Fruit fly (Drosophila melanogaster) whole organism, embryonic: ENCODE measurements around the gene tay.
A peak's percentile ranks its signal among the peaks of the same experiment; 100 is the strongest.

ENCODE experiments used
- Abd-B ChIP-seq: fragments of 200-800 bp; sonication (Bioruptor generic); optimal IDR thresholded peaks from 2 replicates; lab custom pipeline; 2018; ENCODE audit warnings: missing biosample characterization, mild to moderate bottlenecking, missing genetic modification characterization, moderate library complexity
- Adf1 ChIP-seq: fragments of 200-800 bp; sonication (Bioruptor generic); IDR thresholded peaks from 2 replicates; pipeline ENCODE4 v1.3.6; 2022; ENCODE audit warnings: missing biosample characterization, missing genetic modification characterization
- Aef1 ChIP-seq: fragments of 200-800 bp; sonication (Bioruptor generic); IDR thresholded peaks from 3 replicates; pipeline ENCODE4 v1.3.6; 2022; ENCODE audit warnings: missing biosample characterization, missing genetic modification characterization
- CG10321 ChIP-seq: fragments of 200-800 bp; sonication (Bioruptor generic); IDR thresholded peaks from 2 replicates; pipeline ENCODE4 v1.3.6; 2022; ENCODE audit warnings: missing biosample characterization, missing genetic modification characterization
- CG11560 ChIP-seq: fragments of 200-800 bp; sonication (Bioruptor generic); IDR thresholded peaks from 3 replicates; pipeline ENCODE4 v1.3.6; 2022; ENCODE audit warnings: missing biosample characterization, missing genetic modification characterization
- CG13123 ChIP-seq: fragments of 200-800 bp; sonication (Bioruptor generic); optimal IDR thresholded peaks from 2 replicates; lab custom pipeline; 2016; ENCODE audit warnings: missing biosample characterization, missing genetic modification characterization
- CG13296 ChIP-seq: fragments of 200-800 bp; sonication (Bioruptor generic); optimal IDR thresholded peaks from 3 replicates; lab custom pipeline; 2018; ENCODE audit warnings: missing biosample characterization, mild to moderate bottlenecking, missing genetic modification characterization
- CG13624 ChIP-seq: fragments of 200-800 bp; sonication (Bioruptor generic); optimal IDR thresholded peaks from 2 replicates; lab custom pipeline; 2016; ENCODE audit warnings: missing biosample characterization, missing genetic modification characterization
- CG15011 ChIP-seq: fragments of 200-800 bp; sonication (Bioruptor generic); optimal IDR thresholded peaks from 3 replicates; lab custom pipeline; 2018; ENCODE audit warnings: missing biosample characterization, mild to moderate bottlenecking, missing genetic modification characterization
- CG15269 ChIP-seq: fragments of 200-800 bp; sonication (Bioruptor generic); optimal IDR thresholded peaks from 2 replicates; lab custom pipeline; 2018; ENCODE audit warnings: missing biosample characterization, mild to moderate bottlenecking, missing genetic modification characterization, moderate library complexity
- CG17361 ChIP-seq: fragments of 200-800 bp; sonication (Bioruptor generic); IDR thresholded peaks from 3 replicates; pipeline ENCODE4 v1.3.6; 2022; ENCODE audit warnings: missing biosample characterization, missing genetic modification characterization
- CG17612 ChIP-seq: fragments of 200-800 bp; sonication (Bioruptor generic); IDR thresholded peaks from 2 replicates; pipeline ENCODE4 v1.3.6; 2022; ENCODE audit warnings: missing biosample characterization, missing genetic modification characterization
- CG2712 ChIP-seq: fragments of 200-800 bp; optimal IDR thresholded peaks from 3 replicates; lab custom pipeline; 2019; ENCODE audit warnings: missing biosample characterization, mild to moderate bottlenecking, missing genetic modification characterization, moderate library complexity
- CG2875 ChIP-seq: fragments of 200-800 bp; sonication (Bioruptor generic); optimal IDR thresholded peaks from 2 replicates; lab custom pipeline; 2017; ENCODE audit warnings: missing biosample characterization, mild to moderate bottlenecking, missing genetic modification characterization, missing genetic modification reagents
- CG30403 ChIP-seq: fragments of 200-800 bp; sonication (Bioruptor generic); optimal IDR thresholded peaks from 3 replicates; lab custom pipeline; 2016; ENCODE audit warnings: missing biosample characterization, missing genetic modification characterization
- CG7745 ChIP-seq: fragments of 200-800 bp; sonication (Bioruptor generic); optimal IDR thresholded peaks from 2 replicates; lab custom pipeline; 2018; ENCODE audit warnings: missing biosample characterization, mild to moderate bottlenecking, missing genetic modification characterization, moderate library complexity
- CG7963 ChIP-seq: fragments of 200-800 bp; sonication (Bioruptor generic); IDR thresholded peaks from 3 replicates; pipeline ENCODE4 v1.3.6; 2022; ENCODE audit warnings: missing biosample characterization, missing genetic modification characterization; ENCODE audit not compliant: partially characterized antibody
- CG8359 ChIP-seq: fragments of 200-800 bp; sonication (Bioruptor generic); optimal IDR thresholded peaks from 2 replicates; lab custom pipeline; 2017; ENCODE audit warnings: missing biosample characterization, mild to moderate bottlenecking, missing genetic modification characterization, borderline replicate concordance
- CG9609 ChIP-seq: fragments of 200-800 bp; sonication (Bioruptor generic); optimal IDR thresholded peaks from 3 replicates; lab custom pipeline; 2016; ENCODE audit warnings: missing biosample characterization, missing genetic modification characterization
- D ChIP-seq, 2 experiments: fragments of 200-800 bp in 1 of 2; fragments of >200 bp in 1 of 2; sonication (Bioruptor generic) in 1 of 2; optimal IDR thresholded peaks; 2 replicates in 1 of 2; 3 replicates in 1 of 2; lab custom pipeline; 2017; ENCODE audit warnings: mild to moderate bottlenecking in 1 of 2, missing biosample characterization in 1 of 2, missing genetic modification characterization in 1 of 2, missing genetic modification reagents in 1 of 2
- Deaf1 ChIP-seq: fragments of 200-800 bp; optimal IDR thresholded peaks from 3 replicates; lab custom pipeline; 2019; ENCODE audit warnings: missing biosample characterization, mild to moderate bottlenecking, missing genetic modification characterization, moderate library complexity
- Gsc ChIP-seq: fragments of 200-800 bp; sonication (Bioruptor generic); IDR thresholded peaks from 2 replicates; pipeline ENCODE4 v1.3.6; 2022; ENCODE audit warnings: missing biosample characterization, missing genetic modification characterization
- NFAT ChIP-seq: fragments of 200-800 bp; sonication (Bioruptor generic); IDR thresholded peaks from 2 replicates; pipeline ENCODE4 v1.3.6; 2022; ENCODE audit warnings: missing biosample characterization, missing genetic modification characterization
- Nf-YC ChIP-seq: fragments of 200-800 bp; optimal IDR thresholded peaks from 3 replicates; lab custom pipeline; 2019; ENCODE audit warnings: missing biosample characterization, mild to moderate bottlenecking, missing genetic modification characterization, moderate library complexity
- Opbp ChIP-seq: fragments of 200-800 bp; sonication (Bioruptor generic); IDR thresholded peaks from 3 replicates; pipeline ENCODE4 v1.3.6; 2022; ENCODE audit warnings: missing biosample characterization, missing genetic modification characterization; ENCODE audit not compliant: partially characterized antibody
- Ravus ChIP-seq: fragments of 200-800 bp; sonication (Bioruptor generic); IDR thresholded peaks from 2 replicates; pipeline ENCODE4 v1.3.6; 2022; ENCODE audit warnings: missing biosample characterization, missing genetic modification characterization
- TFAM ChIP-seq: fragments of 200-800 bp; sonication (Bioruptor generic); optimal IDR thresholded peaks from 2 replicates; lab custom pipeline; 2017; ENCODE audit warnings: missing biosample characterization, missing genetic modification characterization, inconsistent platforms
- az2 ChIP-seq: fragments of 200-800 bp; sonication (Bioruptor generic); optimal IDR thresholded peaks from 3 replicates; lab custom pipeline; 2016; ENCODE audit warnings: missing biosample characterization, missing genetic modification characterization
- bowl ChIP-seq: fragments of 200-800 bp; sonication (Bioruptor generic); IDR thresholded peaks from 2 replicates; pipeline ENCODE4 v1.3.6; 2022; ENCODE audit warnings: missing biosample characterization, missing genetic modification characterization
- bsh ChIP-seq, 2 experiments: fragments of 200-800 bp; sonication (Bioruptor generic); optimal IDR thresholded peaks; 2 replicates each; lab custom pipeline; 2017 to 2018; ENCODE audit warnings: mild to moderate bottlenecking in 2 of 2, missing biosample characterization in 2 of 2, missing genetic modification characterization in 2 of 2, moderate library complexity in 1 of 2
- chinmo ChIP-seq: fragments of 200-800 bp; sonication (Bioruptor generic); IDR thresholded peaks from 4 replicates; pipeline ENCODE4 v1.3.6; 2022; ENCODE audit warnings: missing biosample characterization, missing genetic modification characterization; ENCODE audit not compliant: partially characterized antibody
- crol ChIP-seq: fragments of 200-800 bp; sonication (Bioruptor generic); IDR thresholded peaks from 2 replicates; pipeline ENCODE4 v1.3.6; 2022; ENCODE audit warnings: missing biosample characterization, missing genetic modification characterization
- eyg ChIP-seq: fragments of 200-800 bp; sonication (Bioruptor generic); optimal IDR thresholded peaks from 3 replicates; lab custom pipeline; 2016; ENCODE audit warnings: missing biosample characterization, missing genetic modification characterization
- hth ChIP-seq: fragments of >200 bp; optimal IDR thresholded peaks from 2 replicates; lab custom pipeline; 2017; ENCODE audit warnings: inconsistent platforms
- jigr1 ChIP-seq: fragments of 200-800 bp; sonication (Bioruptor generic); IDR thresholded peaks from 3 replicates; pipeline ENCODE4 v1.3.6; 2022; ENCODE audit warnings: missing biosample characterization, missing genetic modification characterization
- ken ChIP-seq: fragments of 200-800 bp; sonication (Bioruptor generic); IDR thresholded peaks from 3 replicates; pipeline ENCODE4 v1.3.6; 2022; ENCODE audit warnings: missing biosample characterization, missing genetic modification characterization
- klu ChIP-seq: fragments of 200-800 bp; sonication (Bioruptor generic); IDR thresholded peaks from 2 replicates; pipeline ENCODE4 v1.3.6; 2022; ENCODE audit warnings: missing biosample characterization, missing genetic modification characterization
- lbe ChIP-seq: fragments of 200-800 bp; sonication (Bioruptor generic); optimal IDR thresholded peaks from 2 replicates; lab custom pipeline; 2016; ENCODE audit warnings: missing biosample characterization, mild to moderate bottlenecking, missing genetic modification characterization
- lmd ChIP-seq: fragments of 200-800 bp; sonication (Bioruptor generic); IDR thresholded peaks from 2 replicates; pipeline ENCODE4 v1.3.6; 2022; ENCODE audit warnings: missing biosample characterization, missing genetic modification characterization
- lola ChIP-seq, 3 experiments: fragments of >200 bp in 2 of 3; fragments of 200-800 bp in 1 of 3; sonication (Bioruptor generic) in 1 of 3; optimal IDR thresholded peaks; 2 replicates each; lab custom pipeline; 2017 to 2019; ENCODE audit warnings: missing biosample characterization in 3 of 3, missing genetic modification characterization in 3 of 3, mild to moderate bottlenecking in 1 of 3, moderate library complexity in 1 of 3
- peb ChIP-seq: fragments of 200-800 bp; sonication (Bioruptor generic); IDR thresholded peaks from 2 replicates; pipeline ENCODE4 v1.3.6; 2022; ENCODE audit warnings: missing biosample characterization, missing genetic modification characterization
- pita ChIP-seq: fragments of 200-800 bp; sonication (Bioruptor generic); optimal IDR thresholded peaks from 2 replicates; lab custom pipeline; 2017; ENCODE audit warnings: missing biosample characterization, mild to moderate bottlenecking, missing genetic modification characterization
- row ChIP-seq: fragments of 200-800 bp; sonication (Bioruptor generic); IDR thresholded peaks from 3 replicates; pipeline ENCODE4 v1.3.6; 2022; ENCODE audit warnings: missing biosample characterization, missing genetic modification characterization
- salm ChIP-seq: fragments of 200-800 bp; sonication (Bioruptor generic); optimal IDR thresholded peaks from 2 replicates; lab custom pipeline; 2018; ENCODE audit warnings: missing biosample characterization, mild to moderate bottlenecking, missing genetic modification characterization
- schlank ChIP-seq: fragments of 200-800 bp; sonication (Bioruptor generic); optimal IDR thresholded peaks from 2 replicates; lab custom pipeline; 2018; ENCODE audit warnings: missing biosample characterization, mild to moderate bottlenecking, missing genetic modification characterization
- sqz ChIP-seq: fragments of 200-800 bp; sonication (Bioruptor generic); optimal IDR thresholded peaks from 3 replicates; lab custom pipeline; 2018; ENCODE audit warnings: missing biosample characterization, mild to moderate bottlenecking, missing genetic modification characterization
- stc ChIP-seq: fragments of 200-800 bp; sonication (Bioruptor generic); IDR thresholded peaks from 2 replicates; pipeline ENCODE4 v1.3.6; 2022; ENCODE audit warnings: missing biosample characterization, missing genetic modification characterization
- usp ChIP-seq: fragments of >200 bp; optimal IDR thresholded peaks from 2 replicates; lab custom pipeline; 2017; ENCODE audit warnings: missing biosample characterization, missing genetic modification characterization
- wdn ChIP-seq: fragments of 200-800 bp; sonication (Bioruptor generic); IDR thresholded peaks from 2 replicates; pipeline ENCODE4 v1.3.6; 2022; ENCODE audit warnings: missing biosample characterization, missing genetic modification characterization
- zen2 ChIP-seq: fragments of 200-800 bp; sonication (Bioruptor generic); IDR thresholded peaks from 3 replicates; pipeline ENCODE4 v1.3.6; 2022; ENCODE audit warnings: missing biosample characterization, missing genetic modification characterization; ENCODE audit not compliant: partially characterized antibody

Gene tay

DNA sequence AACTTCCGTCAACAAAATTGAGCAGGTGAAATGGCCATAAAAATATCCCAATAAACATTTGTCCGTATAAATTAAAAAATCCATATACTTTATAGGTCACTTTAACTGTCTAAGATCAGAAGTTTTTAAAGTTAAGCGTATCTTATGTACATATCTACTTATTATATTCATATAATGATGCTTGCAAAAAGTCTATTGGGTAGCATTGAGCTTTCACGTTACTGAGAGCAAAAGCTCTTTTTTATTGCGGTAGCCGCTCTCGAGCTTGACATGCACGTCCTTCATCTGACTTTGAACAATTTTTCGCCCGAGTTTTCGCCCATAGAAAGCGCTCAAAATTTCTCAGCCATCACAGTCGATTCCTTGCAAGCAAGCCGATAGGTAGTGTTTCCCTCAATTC lies 19.2 kb downstream of the tay start, which contains the start of gene Gapdh2 (continued):
- TF ChIP-seq Ravus (GFP tag; lab: Robert Waterston, UW) = peak; percentile 97
- peak; percentile 98 for TF ChIP-seq Aef1 (GFP tag; lab: Robert Waterston, UW)
- TF ChIP-seq Opbp (GFP tag; lab: Robert Waterston, UW) = no peak
- TF ChIP-seq NFAT (GFP tag; lab: Robert Waterston, UW) = peak; percentile 98
- peak; percentile 96 for TF ChIP-seq CG13123 (GFP tag; lab: Kevin White, UChicago)
- peak; percentile 99 for TF ChIP-seq CG13624
- TF ChIP-seq pita (GFP tag; lab: Kevin White, UChicago) = no peak
- no peak for TF ChIP-seq hth
- TF ChIP-seq lbe (GFP tag; lab: Kevin White, UChicago) = peak; percentile 99
- TF ChIP-seq salm (tag; lab: Kevin White, UChicago) = peak; percentile 100
- no peak for TF ChIP-seq D (optimal IDR thresholded peaks at IDR 0.05; lab: Kevin White, UChicago)
- peak; percentile 98 for TF ChIP-seq D (GFP tag; optimal IDR thresholded peaks at IDR 0.05; lab: Kevin White, UChicago)
- peak; percentile 100 for TF ChIP-seq CG13296 (GFP tag; lab: Kevin White, UChicago)
- TF ChIP-seq wdn (GFP tag; lab: Robert Waterston, UW) = peak; percentile 99
- TF ChIP-seq TFAM (GFP tag; lab: Kevin White, UChicago) = peak; percentile 89
- peak; percentile 99 for TF ChIP-seq CG2712 (tag; lab: Kevin White, UChicago)
- peak; percentile 99 for TF ChIP-seq CG15011 (GFP tag; lab: Kevin White, UChicago)
- peak; percentile 97 for TF ChIP-seq eyg (GFP tag; lab: Kevin White, UChicago)
- TF ChIP-seq CG11560 (tag; lab: Robert Waterston, UW) = no peak; the same call in 1 of the 3 replicates
- no peak for TF ChIP-seq Gsc (GFP tag; lab: Robert Waterston, UW)
- TF ChIP-seq Nf-YC (tag; lab: Kevin White, UChicago) = peak; percentile 97
- TF ChIP-seq zen2 = no peak
- peak; percentile 99 for TF ChIP-seq CG17361 (GFP tag; lab: Robert Waterston, UW)
- TF ChIP-seq lmd (GFP tag; lab: Robert Waterston, UW) = peak; percentile 98; the same call in 1 of the 2 replicates
- TF ChIP-seq usp (GFP tag; lab: Kevin White, UChicago) = no peak
- peak; percentile 90 for TF ChIP-seq CG10321
- TF ChIP-seq CG8359 (GFP tag; lab: Kevin White, UChicago) = peak; percentile 93
- TF ChIP-seq klu (GFP tag; lab: Robert Waterston, UW) = peak; percentile 97; the same call in 1 of the 2 replicates
- TF ChIP-seq bowl = peak; percentile 99
- TF ChIP-seq lola (GFP tag; optimal IDR thresholded peaks at IDR 0.05; lab: Kevin White, UChicago) = peak in 1 of 3 experiments; percentile 93
- peak; percentile 99 for TF ChIP-seq sqz (GFP tag; lab: Kevin White, UChicago)
- TF ChIP-seq CG2875 (GFP tag; lab: Kevin White, UChicago) = peak; percentile 98
- TF ChIP-seq crol (GFP tag; lab: Robert Waterston, UW) = no peak; the same call in 1 of the 2 replicates
- TF ChIP-seq CG17612 (GFP tag; lab: Robert Waterston, UW) = peak; percentile 98
- peak; percentile 93 for TF ChIP-seq Deaf1 (tag; lab: Kevin White, UChicago)
- peak; percentile 98; the same call in 2 of the 3 replicates for TF ChIP-seq ken (GFP tag; lab: Robert Waterston, UW)
- 0 out of 4 replicates have a peak, but pooled peaks have one; percentile 46 for TF ChIP-seq chinmo (GFP tag; lab: Robert Waterston, UW)
- peak; percentile 82 for TF ChIP-seq CG7745 (tag; lab: Kevin White, UChicago)
- peak; percentile 92 for TF ChIP-seq CG9609 (GFP tag; lab: Kevin White, UChicago)
- TF ChIP-seq jigr1 (GFP tag; lab: Robert Waterston, UW) = no peak; the same call in 2 of the 3 replicates
- TF ChIP-seq peb = peak; percentile 95
- peak; percentile 92 for TF ChIP-seq Adf1 (GFP tag; lab: Robert Waterston, UW)
- TF ChIP-seq Abd-B (GFP tag; lab: Kevin White, UChicago) = peak; percentile 99
- TF ChIP-seq row (GFP tag; lab: Robert Waterston, UW) = peak; percentile 99
- peak; percentile 98 to 100 for TF ChIP-seq bsh (GFP tag; optimal IDR thresholded peaks at IDR 0.05; lab: Kevin White, UChicago)
- TF ChIP-seq CG30403 (GFP tag; lab: Kevin White, UChicago) = peak; percentile 99
- TF ChIP-seq az2 (GFP tag; lab: Kevin White, UChicago) = peak; percentile 99
- no peak for TF ChIP-seq CG7963 (GFP tag; lab: Robert Waterston, UW)
- TF ChIP-seq CG15269 (tag; lab: Kevin White, UChicago) = peak; percentile 100
- peak; percentile 99 for TF ChIP-seq schlank (tag; lab: Kevin White, UChicago)
- TF ChIP-seq stc = peak; percentile 99
